Fruit fly (Drosophila melanogaster): ENCODE measurements around the gene fzr.

Gene fzr

DNA sequence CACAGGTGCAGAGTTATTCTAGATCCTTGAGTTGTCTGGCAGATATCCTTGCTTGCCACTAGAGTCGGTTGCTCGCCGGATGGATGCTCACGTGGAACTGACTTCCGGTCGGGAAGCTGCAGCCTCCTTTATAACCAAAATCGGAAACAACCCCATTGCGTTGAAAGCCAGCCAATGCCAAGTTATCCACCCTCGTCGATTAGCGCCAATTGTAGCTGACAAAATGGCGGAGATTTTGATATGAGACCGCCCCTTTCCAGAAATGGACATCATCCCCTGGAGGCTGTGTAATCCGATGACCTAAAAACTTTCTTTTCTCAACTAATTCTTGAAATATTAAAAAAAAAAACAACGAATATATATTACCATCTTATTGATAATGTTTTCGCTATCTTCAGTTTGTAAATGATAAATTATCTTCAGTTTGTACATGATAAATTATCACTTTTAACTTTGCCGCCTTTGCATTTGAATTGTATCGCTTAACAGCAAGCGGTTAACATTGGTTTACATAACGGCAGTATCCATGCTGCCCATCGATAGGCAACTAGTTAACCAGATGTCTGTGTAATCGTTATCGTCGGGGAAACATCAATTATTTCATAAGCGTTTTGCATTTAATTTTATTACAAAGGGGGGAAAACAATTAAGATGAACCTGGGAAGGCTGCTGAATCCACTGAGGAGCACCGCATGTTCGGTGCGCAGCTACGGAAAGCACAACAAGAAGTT lies 31.9 kb downstream of the fzr start, which contains the start of the genes HLH4C and mRpL30 (continued):
- TF ChIP-seq BEAF-32 (GFP tag; optimal IDR thresholded peaks at IDR 0.05), result peak; percentile 40
- TF ChIP-seq Nf-YB (GFP tag; optimal IDR thresholded peaks at IDR 0.05), result peak; percentile 95
- TF ChIP-seq tna (GFP tag; IDR thresholded peaks at IDR 0.05; ENCODE audit: partially characterized antibody), result peak; percentile 99
- TF ChIP-seq mld (GFP tag; IDR thresholded peaks at IDR 0.05; ENCODE audit: partially characterized antibody), result peak; percentile 98
- peak; percentile 81; the same call in 1 of the 2 replicates for TF ChIP-seq amos (GFP tag; IDR thresholded peaks at IDR 0.05; ENCODE audit: partially characterized antibody)
- TF ChIP-seq CG6791 (GFP tag; IDR thresholded peaks at IDR 0.05; ENCODE audit: partially characterized antibody), result peak; percentile 97
- peak; percentile 39 for TF ChIP-seq YL-1 (GFP tag; optimal IDR thresholded peaks at IDR 0.05)
- TF ChIP-seq CG14860 (GFP tag; IDR thresholded peaks at IDR 0.05; ENCODE audit: partially characterized antibody), result peak; percentile 93
- peak; percentile 90 for TF ChIP-seq CG34224 (GFP tag; IDR thresholded peaks at IDR 0.05; ENCODE audit: partially characterized antibody)
- peak; percentile 78 for TF ChIP-seq Scr (GFP tag; IDR thresholded peaks at IDR 0.05; ENCODE audit: partially characterized antibody)
- TF ChIP-seq Doc3 (GFP tag; IDR thresholded peaks at IDR 0.05; ENCODE audit: partially characterized antibody), result peak; percentile 70
- TF ChIP-seq MESR4 (GFP tag; optimal IDR thresholded peaks at IDR 0.05), result peak; percentile 62
- TF ChIP-seq zen2 (GFP tag; IDR thresholded peaks at IDR 0.05; ENCODE audit: partially characterized antibody), result peak; percentile 91
- no peak for TF ChIP-seq Chrac-16 (GFP tag; optimal IDR thresholded peaks at IDR 0.05)
- TF ChIP-seq CG10267 (tag; optimal IDR thresholded peaks at IDR 0.05), result peak; percentile 29
- TF ChIP-seq Dll (GFP tag; IDR thresholded peaks at IDR 0.05; ENCODE audit: partially characterized antibody), result peak; percentile 74; the same call in 2 of the 4 replicates
- peak; percentile 60 for TF ChIP-seq inv (GFP tag; IDR thresholded peaks at IDR 0.05; ENCODE audit: partially characterized antibody)
- TF ChIP-seq ro (GFP tag; IDR thresholded peaks at IDR 0.05), result no peak
- TF ChIP-seq nmo (GFP tag; optimal IDR thresholded peaks at IDR 0.05), result no peak
- peak; percentile 78 for TF ChIP-seq E2f2 (GFP tag; IDR thresholded peaks at IDR 0.05)
- peak; percentile 81 for TF ChIP-seq CG13287 (GFP tag; IDR thresholded peaks at IDR 0.05; ENCODE audit: partially characterized antibody)
- TF ChIP-seq CG4730 (GFP tag; IDR thresholded peaks at IDR 0.05), result no peak
- peak; percentile 8 for TF ChIP-seq Sry-δ (GFP tag; optimal IDR thresholded peaks at IDR 0.05)
- peak; percentile 29; the same call in 1 of the 2 replicates for TF ChIP-seq MBD-R2 (GFP tag; IDR thresholded peaks at IDR 0.05)
- peak; percentile 87 for TF ChIP-seq vnd (GFP tag; IDR thresholded peaks at IDR 0.05; ENCODE audit: partially characterized antibody)
- TF ChIP-seq nerfin-2 (GFP tag; IDR thresholded peaks at IDR 0.05; ENCODE audit: partially characterized antibody), result peak; percentile 99
- TF ChIP-seq knrl (GFP tag; IDR thresholded peaks at IDR 0.05; ENCODE audit: partially characterized antibody), result 0 out of 3 replicates have a peak, but pooled peaks have one; percentile 27
- TF ChIP-seq abd-A (tag; optimal IDR thresholded peaks at IDR 0.05), result no peak
- TF ChIP-seq CG16813 (GFP tag; IDR thresholded peaks at IDR 0.05; ENCODE audit: partially characterized antibody), result peak; percentile 81

DNA sequence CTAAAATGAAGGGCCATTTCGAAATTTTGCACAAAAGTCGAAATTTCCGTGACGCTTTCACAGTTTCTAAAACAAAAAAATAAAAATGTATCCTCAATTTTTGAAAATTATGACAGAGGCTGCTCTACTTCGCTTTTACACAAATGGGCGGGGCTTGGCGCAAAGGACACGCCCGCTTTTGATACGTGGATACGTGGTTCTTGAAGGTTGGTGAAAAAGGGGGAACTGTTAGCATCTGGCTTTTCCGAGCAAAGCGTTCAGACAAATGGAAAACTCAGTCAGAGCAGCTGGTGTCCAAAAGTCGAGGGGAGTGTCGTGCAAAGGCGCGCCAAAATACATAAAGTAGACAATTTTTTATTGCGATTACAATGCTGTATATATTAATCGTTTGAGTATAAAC lies 34.6 kb downstream of the fzr start, which contains the start of gene CG3062:
Gene CG3062, minus strand, starts transcription at position 101 of the 400 bp plus-strand sequence.
- TF ChIP-seq ewg (GFP tag; optimal IDR thresholded peaks at IDR 0.05), result no peak
- no peak for TF ChIP-seq Hand (GFP tag; optimal IDR thresholded peaks at IDR 0.05)
- TF ChIP-seq Stat92E (GFP tag; optimal IDR thresholded peaks at IDR 0.05), result no peak
- TF ChIP-seq CG7987 (GFP tag; optimal IDR thresholded peaks at IDR 0.05), result no peak
- no peak for TF ChIP-seq Six4 (GFP tag; optimal IDR thresholded peaks at IDR 0.05)
- TF ChIP-seq CG5180 (GFP tag; optimal IDR thresholded peaks at IDR 0.05), result no peak
- no peak for TF ChIP-seq CG11398 (GFP tag; optimal IDR thresholded peaks at IDR 0.05)
- TF ChIP-seq CG10274 (GFP tag; optimal IDR thresholded peaks at IDR 0.05), result no peak
- no peak for TF ChIP-seq Dip2 (GFP tag; IDR thresholded peaks at IDR 0.05)
- no peak for TF ChIP-seq Nf-YB (GFP tag; optimal IDR thresholded peaks at IDR 0.05)
- no peak for TF ChIP-seq hbn (GFP tag; IDR thresholded peaks at IDR 0.05; ENCODE audit: partially characterized antibody)
- no peak for TF ChIP-seq nmo (GFP tag; optimal IDR thresholded peaks at IDR 0.05)
- TF ChIP-seq CG9609 (GFP tag; optimal IDR thresholded peaks at IDR 0.05), result no peak
- no peak for TF ChIP-seq yki (optimal IDR thresholded peaks at IDR 0.05)
- no peak for TF ChIP-seq tio (GFP tag; optimal IDR thresholded peaks at IDR 0.05)
- TF ChIP-seq CG8944 (GFP tag; optimal IDR thresholded peaks at IDR 0.05), result no peak
- TF ChIP-seq HHEX (GFP tag; optimal IDR thresholded peaks at IDR 0.05), result no peak
